Worm (Caenorhabditis elegans): ENCODE data around the gene sop-2.

Gene sop-2

ce11 chrII:12341566-12342223 lies 2.0 kb downstream of the sop-2 start:
- TF ChIP-seq F13C5.2 (tag; optimal IDR thresholded peaks at IDR 0.05) (no peak), tra-4 (tag; optimal IDR thresholded peaks at IDR 0.05) (no peak), ceh-13 (GFP tag; optimal IDR thresholded peaks at IDR 0.05) (no peak), scrt-1 (GFP tag; IDR thresholded peaks at IDR 0.05) (no peak), sea-1 (GFP tag; conservative IDR thresholded peaks at IDR 0.05) (no peak), aly-1 (tag; optimal IDR thresholded peaks at IDR 0.05) (no peak), ceh-36 (tag; optimal IDR thresholded peaks at IDR 0.05) (no peak), tbx-37 (GFP tag; conservative IDR thresholded peaks at IDR 0.05) (no peak), ama-1 (optimal IDR thresholded peaks at IDR 0.05) (no peak), hmg-4 (GFP tag; optimal IDR thresholded peaks at IDR 0.05) (no peak), flt-1 (GFP tag; IDR thresholded peaks at IDR 0.05) (no peak), tbx-11 (GFP tag; IDR thresholded peaks at IDR 0.05) (no peak), pes-1 (GFP tag; IDR thresholded peaks at IDR 0.05) (no peak), ets-7 (tag; optimal IDR thresholded peaks at IDR 0.05) (no peak), hmbx-1 (tag; optimal IDR thresholded peaks at IDR 0.05) (no peak), B0310.2 (tag; optimal IDR thresholded peaks at IDR 0.05) (no peak), hnd-1 (tag; optimal IDR thresholded peaks at IDR 0.05) (no peak)

DNA sequence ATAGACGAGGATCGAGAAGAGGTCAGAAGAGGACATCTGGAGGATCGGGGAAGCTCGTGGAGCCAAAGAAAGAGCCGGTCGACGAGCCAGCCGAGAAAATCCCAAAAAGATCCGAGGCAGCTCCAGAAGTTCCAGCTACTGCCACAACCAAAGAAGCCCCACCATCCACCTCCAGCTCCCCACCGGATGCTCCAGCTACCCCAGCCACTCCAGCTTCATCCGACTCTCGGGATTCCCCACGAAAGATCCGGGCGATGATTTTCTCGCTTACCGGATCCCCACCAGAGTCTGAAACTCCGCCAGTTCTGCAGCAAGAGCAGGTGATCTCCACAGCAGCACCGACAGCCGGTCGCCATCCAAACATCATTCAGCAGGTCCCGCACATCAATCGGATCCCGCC lies 3.2 kb downstream of the sop-2 start:
- no peak for TF ChIP-seq B0310.2 (tag; optimal IDR thresholded peaks at IDR 0.05)
- no peak for TF ChIP-seq F13C5.2 (tag; optimal IDR thresholded peaks at IDR 0.05)
- TF ChIP-seq hmbx-1 (tag; optimal IDR thresholded peaks at IDR 0.05) = no peak
- TF ChIP-seq ceh-13 (GFP tag; optimal IDR thresholded peaks at IDR 0.05) = no peak
- TF ChIP-seq pes-1 (GFP tag; IDR thresholded peaks at IDR 0.05) = no peak
- no peak for TF ChIP-seq hmg-4 (GFP tag; optimal IDR thresholded peaks at IDR 0.05)
- TF ChIP-seq tbx-11 (GFP tag; IDR thresholded peaks at IDR 0.05) = no peak
- no peak for TF ChIP-seq tra-4 (tag; optimal IDR thresholded peaks at IDR 0.05)
- no peak for TF ChIP-seq hnd-1 (tag; optimal IDR thresholded peaks at IDR 0.05)
- no peak for TF ChIP-seq ama-1 (optimal IDR thresholded peaks at IDR 0.05)
- TF ChIP-seq tbx-37 (GFP tag; conservative IDR thresholded peaks at IDR 0.05) = no peak
- TF ChIP-seq flt-1 (GFP tag; IDR thresholded peaks at IDR 0.05) = no peak
- no peak for TF ChIP-seq sea-1 (GFP tag; conservative IDR thresholded peaks at IDR 0.05)
- no peak for TF ChIP-seq aly-1 (tag; optimal IDR thresholded peaks at IDR 0.05)
- no peak for TF ChIP-seq scrt-1 (GFP tag; IDR thresholded peaks at IDR 0.05)
- no peak for TF ChIP-seq ceh-36 (tag; optimal IDR thresholded peaks at IDR 0.05)

ce11 chrII:12343710-12344109 lies 4.0 kb downstream of the sop-2 start:
- peak; percentile 77 for TF ChIP-seq ceh-36 (tag; optimal IDR thresholded peaks at IDR 0.05)
- TF ChIP-seq tbx-11 (GFP tag; IDR thresholded peaks at IDR 0.05) = no peak
- no peak for TF ChIP-seq ceh-13 (GFP tag; optimal IDR thresholded peaks at IDR 0.05)
- TF ChIP-seq hnd-1 (tag; optimal IDR thresholded peaks at IDR 0.05) = no peak
- no peak for TF ChIP-seq hmg-4 (GFP tag; optimal IDR thresholded peaks at IDR 0.05)

ce11 chrII:12344787-12345186 lies 5.0 kb downstream of the sop-2 start, which contains the start of gene C44C11.6:
C44C11.6 (plus strand) TSS chrII:12344809.
- 0 out of 2 replicates have a peak, but pooled peaks have one; percentile 34 for TF ChIP-seq pes-1 (GFP tag; IDR thresholded peaks at IDR 0.05)
- TF ChIP-seq hmg-4 (GFP tag; optimal IDR thresholded peaks at IDR 0.05) = no peak
- TF ChIP-seq ceh-36 (tag; optimal IDR thresholded peaks at IDR 0.05) = no peak

DNA sequence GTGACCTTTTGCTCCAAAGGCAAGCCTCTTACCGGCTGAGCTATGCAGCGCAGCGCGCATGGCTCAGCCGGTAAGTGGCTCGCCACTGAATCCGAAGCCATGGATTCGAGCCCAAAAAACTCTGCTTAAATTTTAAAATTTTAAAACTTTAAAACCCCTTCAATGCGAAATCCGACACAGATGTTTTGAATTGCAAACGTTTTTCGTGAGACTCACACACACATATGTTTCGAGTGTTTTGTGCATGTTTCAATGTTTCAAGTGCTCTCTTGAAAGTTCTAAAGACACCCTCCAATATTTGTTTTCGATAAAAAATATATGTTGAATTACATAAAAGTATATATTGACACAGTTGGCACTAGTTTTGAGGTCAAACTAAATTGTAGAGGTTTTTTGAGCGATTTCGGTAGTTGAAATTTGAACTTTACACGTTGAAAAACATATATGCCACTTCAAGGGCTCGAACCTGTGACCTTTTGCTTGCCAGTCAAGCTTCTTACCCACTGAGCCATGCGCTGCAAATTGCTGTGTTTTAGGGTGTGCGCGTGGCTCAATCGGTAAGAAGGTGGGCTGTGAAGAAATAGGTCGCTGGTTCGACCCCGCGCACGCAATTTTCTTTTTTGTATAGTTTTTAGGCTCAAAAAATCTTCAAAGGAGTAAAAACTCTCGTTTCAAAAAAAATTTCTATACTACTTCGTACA lies 6.7 kb downstream of the sop-2 start:
- TF ChIP-seq ceh-36 (tag; optimal IDR thresholded peaks at IDR 0.05) (no peak), hmg-4 (GFP tag; optimal IDR thresholded peaks at IDR 0.05) (no peak), hnd-1 (tag; optimal IDR thresholded peaks at IDR 0.05) (no peak), scrt-1 (GFP tag; IDR thresholded peaks at IDR 0.05) (no peak), pes-1 (GFP tag; IDR thresholded peaks at IDR 0.05) (no peak), B0310.2 (tag; optimal IDR thresholded peaks at IDR 0.05) (no peak), tbx-37 (GFP tag; conservative IDR thresholded peaks at IDR 0.05) (no peak), aly-1 (tag; optimal IDR thresholded peaks at IDR 0.05) (no peak), ama-1 (optimal IDR thresholded peaks at IDR 0.05) (no peak)

DNA sequence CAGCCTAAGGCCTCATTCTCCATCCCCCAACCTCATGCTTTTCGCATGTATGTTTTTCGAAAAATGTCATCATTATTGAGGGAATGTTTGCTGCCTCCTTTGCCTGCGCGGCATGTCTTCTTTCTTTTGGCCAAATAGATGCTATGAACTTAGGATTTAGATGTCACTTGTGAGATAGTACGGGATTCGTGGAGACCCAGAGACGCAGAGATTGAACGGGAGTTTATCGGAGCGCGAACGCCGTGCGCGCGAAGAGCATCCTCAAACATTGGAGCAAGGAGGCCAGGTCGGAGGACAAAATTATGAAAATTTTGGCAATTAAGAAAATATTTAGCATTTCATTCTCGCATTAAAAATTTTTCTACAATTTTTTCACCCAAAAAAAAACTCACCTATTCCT lies 9.2 kb downstream of the sop-2 start:
- TF ChIP-seq tbx-11 (GFP tag; IDR thresholded peaks at IDR 0.05) = no peak
- TF ChIP-seq hnd-1 (tag; optimal IDR thresholded peaks at IDR 0.05) = no peak
- no peak for TF ChIP-seq pes-1 (GFP tag; IDR thresholded peaks at IDR 0.05)
- no peak for TF ChIP-seq ets-7 (tag; optimal IDR thresholded peaks at IDR 0.05)
- no peak for TF ChIP-seq tra-4 (tag; optimal IDR thresholded peaks at IDR 0.05)
- no peak for TF ChIP-seq hmbx-1 (tag; optimal IDR thresholded peaks at IDR 0.05)
- no peak for TF ChIP-seq flt-1 (GFP tag; IDR thresholded peaks at IDR 0.05)
- TF ChIP-seq hmg-4 (GFP tag; optimal IDR thresholded peaks at IDR 0.05) = no peak
- no peak for TF ChIP-seq F13C5.2 (tag; optimal IDR thresholded peaks at IDR 0.05)
- TF ChIP-seq tbx-37 (GFP tag; conservative IDR thresholded peaks at IDR 0.05) = no peak
- no peak for TF ChIP-seq ceh-36 (tag; optimal IDR thresholded peaks at IDR 0.05)
- TF ChIP-seq sea-1 (GFP tag; conservative IDR thresholded peaks at IDR 0.05) = no peak
- no peak for TF ChIP-seq ama-1 (optimal IDR thresholded peaks at IDR 0.05)
- TF ChIP-seq B0310.2 (tag; optimal IDR thresholded peaks at IDR 0.05) = no peak
- TF ChIP-seq ceh-13 (GFP tag; optimal IDR thresholded peaks at IDR 0.05) = no peak
- TF ChIP-seq scrt-1 (GFP tag; IDR thresholded peaks at IDR 0.05) = no peak
- no peak for TF ChIP-seq aly-1 (tag; optimal IDR thresholded peaks at IDR 0.05)

- TF ChIP-seq hmg-4 (GFP tag; optimal IDR thresholded peaks at IDR 0.05) = no peak
- TF ChIP-seq tbx-37 (GFP tag; conservative IDR thresholded peaks at IDR 0.05) = no peak
- TF ChIP-seq tbx-11 (GFP tag; IDR thresholded peaks at IDR 0.05) = no peak
- no peak for TF ChIP-seq ets-7 (tag; optimal IDR thresholded peaks at IDR 0.05)
- TF ChIP-seq B0310.2 (tag; optimal IDR thresholded peaks at IDR 0.05) = no peak
- no peak for TF ChIP-seq ama-1 (optimal IDR thresholded peaks at IDR 0.05)
- TF ChIP-seq hnd-1 (tag; optimal IDR thresholded peaks at IDR 0.05) = no peak
- TF ChIP-seq tra-4 (tag; optimal IDR thresholded peaks at IDR 0.05) = no peak
These were observed 10.1 kb downstream of the sop-2 start for ce11 chrII:12349866-12350265.
